Fruit fly (Drosophila melanogaster): ENCODE data around the gene Eig71Ea.

DNA sequence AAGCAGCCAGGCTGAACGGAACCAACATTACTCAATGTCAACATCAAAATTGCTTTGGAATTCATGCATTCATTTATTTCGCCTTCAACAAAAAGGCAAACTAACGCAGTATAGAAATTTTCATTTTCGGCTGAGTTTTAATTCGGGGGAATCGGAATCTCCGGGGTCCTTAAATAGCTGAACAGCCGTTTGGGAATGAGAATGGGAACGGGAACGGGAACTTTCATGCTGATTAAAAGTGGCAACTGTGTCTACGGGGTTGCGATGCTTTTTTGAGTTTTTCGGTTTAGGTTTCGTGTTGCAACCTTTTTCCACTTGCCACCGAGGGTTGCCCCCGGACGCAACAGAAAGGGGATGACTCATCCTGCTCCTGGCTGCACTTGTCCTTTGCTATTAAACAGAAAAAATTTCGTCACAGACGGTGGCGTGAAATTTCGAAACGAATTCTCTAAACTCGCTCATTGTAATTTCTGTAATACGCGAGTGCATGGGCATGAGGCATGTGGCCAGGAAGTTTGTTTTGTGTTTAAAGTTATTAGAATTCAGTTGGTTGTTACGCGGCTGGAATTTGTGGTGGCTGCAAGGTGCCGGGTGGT is 14.8 kb upstream of the Eig71Ea start:
- TF ChIP-seq pad (GFP tag; optimal IDR thresholded peaks at IDR 0.05) (no peak), tj (GFP tag; optimal IDR thresholded peaks at IDR 0.05) (no peak), cnc (optimal IDR thresholded peaks at IDR 0.05) (no peak), ovo (GFP tag; optimal IDR thresholded peaks at IDR 0.05) (no peak), CG12768 (GFP tag; optimal IDR thresholded peaks at IDR 0.05) (no peak), toe (GFP tag; optimal IDR thresholded peaks at IDR 0.05) (no peak), Mnt (GFP tag; optimal IDR thresholded peaks at IDR 0.05) (no peak), Clk (GFP tag; optimal IDR thresholded peaks at IDR 0.05) (no peak), bab1 (GFP tag; optimal IDR thresholded peaks at IDR 0.05) (no peak), kay (GFP tag; ENCODE audit: borderline replicate concordance) (no peak), Hr96 (GFP tag; optimal IDR thresholded peaks at IDR 0.05) (no peak), cic (GFP tag; optimal IDR thresholded peaks at IDR 0.05) (no peak), CG11617 (GFP tag; optimal IDR thresholded peaks at IDR 0.05) (no peak), Crg-1 (GFP tag; optimal IDR thresholded peaks at IDR 0.05) (no peak)

All from whole organism, adult.